Fruit fly (Drosophila melanogaster) whole organism, embryonic: ENCODE measurements around the gene L2HGDH.
A peak's percentile ranks its signal among the peaks of the same experiment; 100 is the strongest.

Source experiments
- Adf1 ChIP-seq: fragments of 200-800 bp; sonication (Bioruptor generic); IDR thresholded peaks from 2 replicates; pipeline ENCODE4 v1.3.6; 2022; ENCODE audit warnings: missing biosample characterization, missing genetic modification characterization
- Atf3 ChIP-seq: fragments of 200-800 bp; sonication (Bioruptor generic); optimal IDR thresholded peaks from 3 replicates; lab custom pipeline; 2016; ENCODE audit warnings: missing biosample characterization, missing genetic modification characterization
- B-H2 ChIP-seq: fragments of 200-800 bp; sonication (Bioruptor generic); optimal IDR thresholded peaks from 2 replicates; lab custom pipeline; 2018; ENCODE audit warnings: missing biosample characterization, mild to moderate bottlenecking, missing genetic modification characterization
- CG11247 ChIP-seq: fragments of 200-800 bp; sonication (Bioruptor generic); IDR thresholded peaks from 2 replicates; pipeline ENCODE4 v1.3.6; 2022; ENCODE audit warnings: missing biosample characterization, missing genetic modification characterization
- CG11504 ChIP-seq: fragments of 200-800 bp; sonication (Bioruptor generic); optimal IDR thresholded peaks from 3 replicates; lab custom pipeline; 2019; ENCODE audit warnings: missing biosample characterization, mild to moderate bottlenecking, missing genetic modification characterization, moderate library complexity
- CG13424 ChIP-seq: fragments of 200-800 bp; sonication (Bioruptor generic); optimal IDR thresholded peaks from 2 replicates; lab custom pipeline; 2019; ENCODE audit warnings: missing biosample characterization, mild to moderate bottlenecking, missing genetic modification characterization, moderate library complexity
- CG14050 ChIP-seq: fragments of 200-800 bp; sonication (Bioruptor generic); IDR thresholded peaks from 3 replicates; pipeline ENCODE4 v1.3.6; 2022; ENCODE audit warnings: missing biosample characterization, missing genetic modification characterization
- CG15696 ChIP-seq: fragments of 200-800 bp; sonication (Bioruptor generic); optimal IDR thresholded peaks from 2 replicates; lab custom pipeline; 2019; ENCODE audit warnings: missing biosample characterization, mild to moderate bottlenecking, missing genetic modification characterization, moderate library complexity
- CG16813 ChIP-seq: fragments of 200-800 bp; sonication (Bioruptor generic); IDR thresholded peaks from 3 replicates; pipeline ENCODE4 v1.3.6; 2022; ENCODE audit warnings: missing biosample characterization, missing genetic modification characterization; ENCODE audit not compliant: partially characterized antibody
- CG17328 ChIP-seq: fragments of 200-800 bp; sonication (Bioruptor generic); IDR thresholded peaks from 2 replicates; pipeline ENCODE4 v1.3.6; 2022; ENCODE audit warnings: missing biosample characterization, missing genetic modification characterization
- CG17385 ChIP-seq: fragments of 200-800 bp; sonication (Bioruptor generic); optimal IDR thresholded peaks from 3 replicates; lab custom pipeline; 2018; ENCODE audit warnings: missing biosample characterization, mild to moderate bottlenecking, missing genetic modification characterization
- CG2199 ChIP-seq: fragments of 200-800 bp; sonication (Bioruptor generic); IDR thresholded peaks from 3 replicates; pipeline ENCODE4 v1.3.6; 2022; ENCODE audit warnings: missing biosample characterization, missing genetic modification characterization
- CG3065 ChIP-seq: fragments of 200-800 bp; sonication (Bioruptor generic); optimal IDR thresholded peaks from 2 replicates; lab custom pipeline; 2016; ENCODE audit warnings: missing biosample characterization, missing genetic modification characterization
- CG34422 ChIP-seq: fragments of 200-800 bp; sonication (Bioruptor generic); IDR thresholded peaks from 3 replicates; pipeline ENCODE4 v1.3.6; 2022; ENCODE audit warnings: missing biosample characterization, missing genetic modification characterization
- CoRest ChIP-seq: fragments of 200-800 bp; sonication (Bioruptor generic); optimal IDR thresholded peaks from 3 replicates; lab custom pipeline; 2018; ENCODE audit warnings: missing biosample characterization, mild to moderate bottlenecking, missing genetic modification characterization, moderate library complexity
- Deaf1 ChIP-seq: fragments of 200-800 bp; optimal IDR thresholded peaks from 3 replicates; lab custom pipeline; 2019; ENCODE audit warnings: missing biosample characterization, mild to moderate bottlenecking, missing genetic modification characterization, moderate library complexity
- Dfd ChIP-seq, 2 experiments: fragments of >200 bp; optimal IDR thresholded peaks; 2 replicates each; lab custom pipeline; 2017; ENCODE audit warnings: missing biosample characterization in 2 of 2, missing genetic modification characterization in 2 of 2
- Dip2 ChIP-seq: fragments of 200-800 bp; sonication (Bioruptor generic); IDR thresholded peaks from 2 replicates; pipeline ENCODE4 v1.3.6; 2022; ENCODE audit warnings: missing biosample characterization, missing genetic modification characterization
- Drgx ChIP-seq: fragments of 200-800 bp; sonication (Bioruptor generic); IDR thresholded peaks from 2 replicates; pipeline ENCODE4 v1.3.6; 2022; ENCODE audit warnings: missing biosample characterization, missing genetic modification characterization
- Ets97D ChIP-seq: fragments of 200-800 bp; sonication (Bioruptor generic); optimal IDR thresholded peaks from 3 replicates; lab custom pipeline; 2016; ENCODE audit warnings: missing biosample characterization, missing genetic modification characterization
- H15 ChIP-seq: fragments of 200-800 bp; sonication (Bioruptor generic); IDR thresholded peaks from 3 replicates; pipeline ENCODE4 v1.3.6; 2022; ENCODE audit warnings: missing biosample characterization, missing genetic modification characterization
- Opbp ChIP-seq: fragments of 200-800 bp; sonication (Bioruptor generic); IDR thresholded peaks from 3 replicates; pipeline ENCODE4 v1.3.6; 2022; ENCODE audit warnings: missing biosample characterization, missing genetic modification characterization; ENCODE audit not compliant: partially characterized antibody
- Optix ChIP-seq: fragments of 200-800 bp; sonication (Bioruptor generic); IDR thresholded peaks from 3 replicates; pipeline ENCODE4 v1.3.6; 2022; ENCODE audit warnings: missing biosample characterization, missing genetic modification characterization
- Pdp1 ChIP-seq, 2 experiments: fragments of 200-800 bp; sonication (Bioruptor generic); optimal IDR thresholded peaks; 3 replicates each; lab custom pipeline; 2016; ENCODE audit warnings: missing biosample characterization in 2 of 2, missing genetic modification characterization in 2 of 2, mild to moderate bottlenecking in 1 of 2, moderate library complexity in 1 of 2
- Rfx ChIP-seq: fragments of 200-800 bp; sonication (Bioruptor generic); IDR thresholded peaks from 2 replicates; pipeline ENCODE4 v1.3.6; 2022; ENCODE audit warnings: missing biosample characterization, missing genetic modification characterization
- Side ChIP-seq: fragments of 200-800 bp; sonication (Bioruptor generic); optimal IDR thresholded peaks from 2 replicates; lab custom pipeline; 2016; ENCODE audit warnings: missing biosample characterization, missing genetic modification characterization
- Taf1 ChIP-seq: fragments of 200-800 bp; sonication (Bioruptor generic); IDR thresholded peaks from 2 replicates; pipeline ENCODE4 v1.3.6; 2022; ENCODE audit warnings: missing biosample characterization, missing genetic modification characterization
- ab ChIP-seq: fragments of 200-800 bp; sonication (Bioruptor generic); optimal IDR thresholded peaks from 2 replicates; lab custom pipeline; 2016; ENCODE audit warnings: missing biosample characterization, missing genetic modification characterization
- abd-A ChIP-seq: fragments of 200-800 bp; sonication (Bioruptor generic); optimal IDR thresholded peaks from 3 replicates; lab custom pipeline; 2019; ENCODE audit warnings: missing biosample characterization, mild to moderate bottlenecking, missing genetic modification characterization, moderate library complexity
- ato ChIP-seq: fragments of 200-800 bp; sonication (Bioruptor generic); IDR thresholded peaks from 2 replicates; pipeline ENCODE4 v1.3.6; 2022; ENCODE audit warnings: missing biosample characterization, missing genetic modification characterization; ENCODE audit not compliant: partially characterized antibody
- bbx ChIP-seq: fragments of 200-800 bp; sonication (Bioruptor generic); IDR thresholded peaks from 2 replicates; pipeline ENCODE4 v1.3.6; 2022; ENCODE audit warnings: missing biosample characterization, missing genetic modification characterization; ENCODE audit not compliant: partially characterized antibody
- bsh ChIP-seq, 2 experiments: fragments of 200-800 bp; sonication (Bioruptor generic); optimal IDR thresholded peaks; 2 replicates each; lab custom pipeline; 2017 to 2018; ENCODE audit warnings: mild to moderate bottlenecking in 2 of 2, missing biosample characterization in 2 of 2, missing genetic modification characterization in 2 of 2, moderate library complexity in 1 of 2
- chinmo ChIP-seq: fragments of 200-800 bp; sonication (Bioruptor generic); IDR thresholded peaks from 4 replicates; pipeline ENCODE4 v1.3.6; 2022; ENCODE audit warnings: missing biosample characterization, missing genetic modification characterization; ENCODE audit not compliant: partially characterized antibody
- fd102C ChIP-seq: fragments of 200-800 bp; sonication (Bioruptor generic); optimal IDR thresholded peaks from 2 replicates; lab custom pipeline; 2018; ENCODE audit warnings: missing biosample characterization, mild to moderate bottlenecking, missing genetic modification characterization, moderate library complexity
- gce ChIP-seq: fragments of 200-800 bp; sonication (Bioruptor generic); IDR thresholded peaks from 3 replicates; pipeline ENCODE4 v1.3.6; 2022; ENCODE audit warnings: missing biosample characterization, missing genetic modification characterization
- grn ChIP-seq: fragments of 200-800 bp; sonication (Bioruptor generic); optimal IDR thresholded peaks from 3 replicates; lab custom pipeline; 2017; ENCODE audit warnings: missing biosample characterization, missing genetic modification characterization
- gro ChIP-seq: fragments of 200-800 bp; sonication (Bioruptor generic); optimal IDR thresholded peaks from 2 replicates; lab custom pipeline; 2016; ENCODE audit warnings: missing biosample characterization, missing genetic modification characterization
- insv ChIP-seq, 2 experiments: fragments of 200-800 bp; sonication (Bioruptor generic); optimal IDR thresholded peaks; 3 replicates each; lab custom pipeline; 2016 to 2018; ENCODE audit warnings: missing biosample characterization in 2 of 2, missing genetic modification characterization in 2 of 2
- ken ChIP-seq: fragments of 200-800 bp; sonication (Bioruptor generic); IDR thresholded peaks from 3 replicates; pipeline ENCODE4 v1.3.6; 2022; ENCODE audit warnings: missing biosample characterization, missing genetic modification characterization
- klu ChIP-seq: fragments of 200-800 bp; sonication (Bioruptor generic); IDR thresholded peaks from 2 replicates; pipeline ENCODE4 v1.3.6; 2022; ENCODE audit warnings: missing biosample characterization, missing genetic modification characterization
- luna ChIP-seq: fragments of 200-800 bp; sonication (Bioruptor generic); optimal IDR thresholded peaks from 2 replicates; lab custom pipeline; 2016; ENCODE audit warnings: missing biosample characterization, missing genetic modification characterization
- nmo ChIP-seq: fragments of 200-800 bp; sonication (Bioruptor generic); optimal IDR thresholded peaks from 2 replicates; lab custom pipeline; 2018; ENCODE audit warnings: missing biosample characterization, mild to moderate bottlenecking, missing genetic modification characterization, moderate library complexity
- pan ChIP-seq, 4 experiments: fragments of >200 bp in 3 of 4; fragments of 200-800 bp in 1 of 4; sonication (Bioruptor generic) in 1 of 4; optimal IDR thresholded peaks in 3 of 4; IDR thresholded peaks in 1 of 4; 2 replicates each; pipeline versions ENCODE4 v1.3.6 to Lab custom; 2017 to 2022; ENCODE audit warnings: missing biosample characterization in 2 of 4, missing genetic modification characterization in 2 of 4, mixed read lengths in 1 of 4
- prd ChIP-seq, 3 experiments: fragments of >200 bp in 2 of 3; fragments of 200-800 bp in 1 of 3; sonication (Bioruptor generic) in 1 of 3; optimal IDR thresholded peaks in 2 of 3; IDR thresholded peaks in 1 of 3; 2 replicates in 2 of 3; 3 replicates in 1 of 3; pipeline versions ENCODE4 v1.3.6 to Lab custom; 2017 to 2022; ENCODE audit warnings: missing biosample characterization in 1 of 3, missing genetic modification characterization in 1 of 3
- sr ChIP-seq: fragments of 200-800 bp; sonication (Bioruptor generic); IDR thresholded peaks from 3 replicates; pipeline ENCODE4 v1.3.6; 2022; ENCODE audit warnings: missing biosample characterization, missing genetic modification characterization
- stwl ChIP-seq: fragments of 200-800 bp; sonication (Bioruptor generic); optimal IDR thresholded peaks from 3 replicates; lab custom pipeline; 2018; ENCODE audit warnings: missing biosample characterization, mild to moderate bottlenecking, missing genetic modification characterization, moderate library complexity
- tna ChIP-seq: fragments of 200-800 bp; sonication (Bioruptor generic); IDR thresholded peaks from 2 replicates; pipeline ENCODE4 v1.3.6; 2022; ENCODE audit warnings: missing biosample characterization, missing genetic modification characterization; ENCODE audit not compliant: partially characterized antibody
- trh ChIP-seq: fragments of 200-800 bp; sonication (Bioruptor generic); optimal IDR thresholded peaks from 2 replicates; lab custom pipeline; 2016; ENCODE audit warnings: missing biosample characterization, missing genetic modification characterization
- vfl ChIP-seq: fragments of 200-800 bp; sonication (Bioruptor generic); optimal IDR thresholded peaks from 2 replicates; lab custom pipeline; 2016; ENCODE audit warnings: missing biosample characterization, missing genetic modification characterization
- zfh1 ChIP-seq: fragments of 200-800 bp; sonication (Bioruptor generic); IDR thresholded peaks from 3 replicates; pipeline ENCODE4 v1.3.6; 2022; ENCODE audit warnings: missing biosample characterization, missing genetic modification characterization

The L2HGDH gene

dm6 chr2L:18936056-18936455, 38.2 kb downstream of the L2HGDH start (continued):
- TF ChIP-seq Side (GFP tag; lab: Kevin White, UChicago) (no peak), CG17385 (GFP tag; lab: Kevin White, UChicago) (no peak), Drgx (GFP tag; lab: Robert Waterston, UW) (peak; percentile 32; the same call in 1 of the 2 replicates), Dfd (GFP tag; optimal IDR thresholded peaks at IDR 0.05; lab: Kevin White, UChicago) (no peak), B-H2 (GFP tag; lab: Kevin White, UChicago) (peak; percentile 1), CoRest (tag; lab: Kevin White, UChicago) (peak; percentile 58), CG3065 (GFP tag; lab: Kevin White, UChicago) (peak; percentile 30), Dip2 (GFP tag; lab: Robert Waterston, UW) (no peak), insv (GFP tag; optimal IDR thresholded peaks at IDR 0.05; lab: Kevin White, UChicago) (no peak), Atf3 (GFP tag; lab: Kevin White, UChicago) (no peak), zfh1 (0 out of 3 replicates have a peak, but pooled peaks have one; percentile 27), bbx (peak; percentile 34; the same call in 1 of the 2 replicates), gro (GFP tag; lab: Kevin White, UChicago) (no peak), trh (no peak), ab (GFP tag; lab: Kevin White, UChicago) (no peak), tna (GFP tag; lab: Robert Waterston, UW) (peak; percentile 58; the same call in 1 of the 2 replicates), gce (no peak), Taf1 (GFP tag; lab: Robert Waterston, UW) (no peak), CG34422 (GFP tag; lab: Robert Waterston, UW) (peak; percentile 74; the same call in 1 of the 3 replicates), luna (no peak), CG14050 (no peak), CG13424 (no peak), Deaf1 (tag; lab: Kevin White, UChicago) (peak; percentile 86), abd-A (peak; percentile 12), klu (no peak), grn (no peak), ato (no peak), chinmo (GFP tag; lab: Robert Waterston, UW) (peak; percentile 91; the same call in 2 of the 4 replicates), nmo (GFP tag; lab: Kevin White, UChicago) (peak; percentile 19), CG15696 (tag; lab: Kevin White, UChicago) (no peak), CG2199 (peak; percentile 60; the same call in 1 of the 3 replicates), Opbp (GFP tag; lab: Robert Waterston, UW) (peak; percentile 54; the same call in 1 of the 3 replicates), CG16813 (GFP tag; lab: Robert Waterston, UW) (0 out of 3 replicates have a peak, but pooled peaks have one; percentile 8), Pdp1 (GFP tag; optimal IDR thresholded peaks at IDR 0.05; lab: Kevin White, UChicago) (no peak), Adf1 (GFP tag; lab: Robert Waterston, UW) (peak; percentile 100), Rfx (GFP tag; lab: Robert Waterston, UW) (peak; percentile 43; the same call in 1 of the 2 replicates), Optix (no peak), pan (optimal IDR thresholded peaks at IDR 0.05; lab: Kevin White, UChicago) (no peak), pan (GFP tag; optimal IDR thresholded peaks at IDR 0.05 in 1 of 2, IDR thresholded peaks at IDR 0.05 in 1 of 2) (peak in 1 of 2 experiments; percentile 64), fd102C (no peak), CG11247 (GFP tag; lab: Robert Waterston, UW) (peak; percentile 36; the same call in 1 of the 2 replicates)

- TF ChIP-seq Ets97D (GFP tag; lab: Kevin White, UChicago) (peak; percentile 76), sr (no peak), vfl (no peak), bsh (GFP tag; optimal IDR thresholded peaks at IDR 0.05; lab: Kevin White, UChicago) (peak in 1 of 2 experiments; percentile 6), ken (GFP tag; lab: Robert Waterston, UW) (0 out of 3 replicates have a peak, but pooled peaks have one; percentile 21), prd (optimal IDR thresholded peaks at IDR 0.05; lab: Kevin White, UChicago) (no peak), prd (GFP tag; IDR thresholded peaks at IDR 0.05; lab: Robert Waterston, UW) (peak; percentile 17; the same call in 1 of the 3 replicates), H15 (GFP tag; lab: Robert Waterston, UW) (no peak), CG17328 (GFP tag; lab: Robert Waterston, UW) (peak; percentile 33; the same call in 1 of the 2 replicates), zfh1 (0 out of 3 replicates have a peak, but pooled peaks have one; percentile 27), pan (optimal IDR thresholded peaks at IDR 0.05; lab: Kevin White, UChicago) (no peak), pan (GFP tag; optimal IDR thresholded peaks at IDR 0.05 in 1 of 2, IDR thresholded peaks at IDR 0.05 in 1 of 2) (peak in 1 of 2 experiments; percentile 13), stwl (tag; lab: Kevin White, UChicago) (peak; percentile 10), CG11504 (tag; lab: Kevin White, UChicago) (no peak), gce (0 out of 3 replicates have a peak, but pooled peaks have one; percentile 28)
Observed at dm6 chr2L:18934588-18934987, 39.7 kb downstream of the L2HGDH start.
